Fruit fly (Drosophila melanogaster) whole organism, prepupa: ENCODE results near the gene SerRS.

Experiments used
- CG10669 ChIP-seq: fragments of 200-800 bp; sonication (Bioruptor generic); optimal IDR thresholded peaks from 3 replicates; lab custom pipeline; 2018; ENCODE audit warnings: missing biosample characterization, mild to moderate bottlenecking, missing genetic modification characterization, moderate library complexity
- CG6276 ChIP-seq: fragments of 200-800 bp; sonication (Bioruptor generic); optimal IDR thresholded peaks from 2 replicates; lab custom pipeline; 2017; ENCODE audit warnings: missing biosample characterization, mild to moderate bottlenecking, missing genetic modification characterization
- CG6792 ChIP-seq: fragments of 200-800 bp; sonication (Bioruptor generic); optimal IDR thresholded peaks from 3 replicates; lab custom pipeline; 2016; ENCODE audit warnings: missing biosample characterization, missing genetic modification characterization
- CG6854 ChIP-seq: fragments of 200-800 bp; sonication (Bioruptor generic); optimal IDR thresholded peaks from 2 replicates; lab custom pipeline; 2017; ENCODE audit warnings: missing biosample characterization, mild to moderate bottlenecking, missing genetic modification characterization
- CG8319 ChIP-seq: fragments of 200-800 bp; sonication (Bioruptor generic); optimal IDR thresholded peaks from 3 replicates; lab custom pipeline; 2016; ENCODE audit warnings: missing biosample characterization, missing genetic modification characterization
- Eip78C ChIP-seq: fragments of 200-800 bp; sonication (Bioruptor generic); peaks from one replicate; lab custom pipeline; 2016; ENCODE audit warnings: missing biosample characterization, missing genetic modification characterization
- OdsH ChIP-seq: fragments of 200-800 bp; sonication (Bioruptor generic); optimal IDR thresholded peaks from 3 replicates; lab custom pipeline; 2016; ENCODE audit warnings: missing biosample characterization, missing genetic modification characterization
- esn ChIP-seq: fragments of 200-800 bp; sonication (Bioruptor generic); optimal IDR thresholded peaks from 2 replicates; lab custom pipeline; 2016; ENCODE audit warnings: missing biosample characterization, mild to moderate bottlenecking, missing genetic modification characterization, moderate library complexity
- fd85E ChIP-seq: fragments of 200-800 bp; sonication (Bioruptor generic); optimal IDR thresholded peaks from 3 replicates; lab custom pipeline; 2016; ENCODE audit warnings: missing biosample characterization, missing genetic modification characterization
- spab ChIP-seq: fragments of 200-800 bp; sonication (Bioruptor generic); optimal IDR thresholded peaks from 2 replicates; lab custom pipeline; 2017; ENCODE audit warnings: missing biosample characterization, mild to moderate bottlenecking, missing genetic modification characterization, missing genetic modification reagents
- ss ChIP-seq, 2 experiments: fragments of 200-800 bp; sonication (Bioruptor generic); optimal IDR thresholded peaks; 2 replicates in 1 of 2; 3 replicates in 1 of 2; lab custom pipeline; 2017 to 2018; ENCODE audit warnings: mild to moderate bottlenecking in 2 of 2, missing biosample characterization in 2 of 2, missing genetic modification characterization in 2 of 2, moderate library complexity in 1 of 2
- vri ChIP-seq: fragments of 200-800 bp; sonication (Bioruptor generic); optimal IDR thresholded peaks from 3 replicates; lab custom pipeline; 2016; ENCODE audit warnings: missing biosample characterization, mild to moderate bottlenecking, missing genetic modification characterization

DNA sequence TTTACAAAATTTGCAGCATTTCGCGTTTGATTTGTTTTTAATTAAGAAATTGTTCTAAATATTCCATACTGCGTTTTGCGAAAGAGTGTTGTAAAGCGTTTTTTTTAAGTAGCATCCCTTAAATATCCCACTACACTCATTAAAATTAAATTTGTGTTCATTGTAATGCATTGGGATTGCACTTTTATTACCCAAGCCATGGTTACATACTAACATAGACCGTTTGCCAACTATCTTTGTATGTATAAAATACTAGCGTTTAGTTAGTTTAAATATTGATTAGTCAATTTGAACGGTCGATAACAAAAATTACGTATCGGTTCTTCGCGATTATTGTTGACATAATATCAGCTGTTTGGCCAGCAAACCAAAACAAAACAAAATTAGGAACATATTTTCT is 2.6 kb upstream of the SerRS start, which contains the start of the genes cnir and CG17221:
- peak; percentile 75 for TF ChIP-seq OdsH (GFP tag; lab: Kevin White, UChicago)
- TF ChIP-seq Eip78C (GFP tag; lab: Kevin White, UChicago), result peak; percentile 87
- TF ChIP-seq CG8319 (GFP tag; lab: Kevin White, UChicago), result peak; percentile 42
- peak in 1 of 2 experiments; percentile 43 for TF ChIP-seq ss (GFP tag; optimal IDR thresholded peaks at IDR 0.05; lab: Kevin White, UChicago)
- TF ChIP-seq fd85E (GFP tag; lab: Kevin White, UChicago), result no peak
- peak; percentile 57 for TF ChIP-seq CG6792 (GFP tag; lab: Kevin White, UChicago)
- TF ChIP-seq CG6276 (GFP tag; lab: Kevin White, UChicago), result no peak
- no peak for TF ChIP-seq spab
- TF ChIP-seq esn (GFP tag; lab: Kevin White, UChicago), result peak; percentile 83
- TF ChIP-seq vri (GFP tag; lab: Kevin White, UChicago), result peak; percentile 93
- TF ChIP-seq CG10669 (GFP tag; lab: Kevin White, UChicago), result peak; percentile 47
- TF ChIP-seq CG6854, result no peak
